Worm (Caenorhabditis elegans) whole organism, midembryonic: Measurements from ENCODE around the gene ugt-65.
A peak's percentile ranks its signal among the peaks of the same experiment; 100 is the strongest.

Experiments
- T22C8.4 ChIP-seq: fragments of 200-800 bp; sonication (Bioruptor generic); IDR thresholded peaks from 2 replicates; pipeline ENCODE4 v1.3.6; 2022; ENCODE audit warnings: missing genetic modification characterization, missing compliant biosample characterization
- cog-1 ChIP-seq: sonication (generic microtip); optimal IDR thresholded peaks from 2 replicates; lab custom pipeline; 2016; ENCODE audit warnings: missing genetic modification characterization, missing compliant biosample characterization
- flt-1 ChIP-seq: fragments of 200-800 bp; sonication (Bioruptor generic); IDR thresholded peaks from 2 replicates; pipeline ENCODE4 v1.3.6; 2022; ENCODE audit warnings: missing genetic modification characterization, missing compliant biosample characterization
- klf-2 ChIP-seq: fragments of 200-800 bp; sonication (Bioruptor generic); conservative IDR thresholded peaks from 2 replicates; pipeline ENCODE4 v1.3.6; 2022; ENCODE audit warnings: missing genetic modification reagents, missing genetic modification characterization, missing compliant biosample characterization
- med-1 ChIP-seq: sonication (generic microtip); optimal IDR thresholded peaks from 2 replicates; lab custom pipeline; 2017; ENCODE audit warnings: missing genetic modification characterization, mild to moderate bottlenecking, missing compliant biosample characterization, antibody characterized with exemption, missing genetic modification reagents; ENCODE audit not compliant: insufficient read depth
- ref-1 ChIP-seq: fragments of 200-800 bp; sonication (Bioruptor generic); conservative IDR thresholded peaks from 2 replicates; pipeline ENCODE4 v1.3.6; 2022; ENCODE audit warnings: missing genetic modification reagents, missing genetic modification characterization, missing compliant biosample characterization
- tab-1 ChIP-seq: fragments of 200-800 bp; sonication (Bioruptor generic); IDR thresholded peaks from 2 replicates; pipeline ENCODE4 v1.3.6; 2022; ENCODE audit warnings: missing genetic modification characterization, missing compliant biosample characterization
- ztf-23 ChIP-seq: fragments of 200-800 bp; sonication (Bioruptor generic); IDR thresholded peaks from 2 replicates; pipeline ENCODE4 v1.3.6; 2022; ENCODE audit warnings: missing genetic modification reagents, missing genetic modification characterization, missing compliant biosample characterization
- ztf-29 ChIP-seq: fragments of 200-800 bp; sonication (Bioruptor generic); IDR thresholded peaks from 2 replicates; pipeline ENCODE4 v1.3.6; 2022; ENCODE audit warnings: missing genetic modification reagents, missing genetic modification characterization, missing compliant biosample characterization

The ugt-65 gene

ce11 chrIV:12420455-12420854 is at the start of gene ugt-65:
ugt-65 (plus strand) TSS chrIV:12420683.
- TF ChIP-seq tab-1 (GFP tag; lab: Robert Waterston, UW), result no peak
- no peak for TF ChIP-seq cog-1 (tag; lab: Kevin White, UChicago)
- TF ChIP-seq klf-2 (GFP tag; lab: Robert Waterston, UW), result no peak
- no peak for TF ChIP-seq ref-1
- no peak for TF ChIP-seq med-1
- no peak for TF ChIP-seq ztf-23 (GFP tag; lab: Robert Waterston, UW)
- no peak for TF ChIP-seq T22C8.4

ce11 chrIV:12371340-12371739 is 49.1 kb upstream of the ugt-65 start:
- TF ChIP-seq flt-1, result no peak

- TF ChIP-seq ref-1 (no peak), ztf-23 (GFP tag; lab: Robert Waterston, UW) (no peak), ztf-29 (GFP tag; lab: Robert Waterston, UW) (no peak), med-1 (no peak), cog-1 (tag; lab: Kevin White, UChicago) (peak; percentile 40), tab-1 (GFP tag; lab: Robert Waterston, UW) (no peak), klf-2 (GFP tag; lab: Robert Waterston, UW) (no peak), flt-1 (0 out of 2 replicates have a peak, but pooled peaks have one; percentile 71), T22C8.4 (no peak)
Measured at ce11 chrIV:12371879-12372278, 48.6 kb upstream of the ugt-65 start, which contains the start of gene wdr-46. wdr-46 (plus strand) TSS chrIV:12372253.

ce11 chrIV:12376021-12376420 is 44.5 kb upstream of the ugt-65 start, which contains the start of gene atz-1:
atz-1 (minus strand) TSS chrIV:12376121.
- TF ChIP-seq ztf-23 (GFP tag; lab: Robert Waterston, UW) (no peak), med-1 (no peak), cog-1 (tag; lab: Kevin White, UChicago) (no peak), T22C8.4 (no peak), flt-1 (no peak), ztf-29 (GFP tag; lab: Robert Waterston, UW) (no peak), klf-2 (GFP tag; lab: Robert Waterston, UW) (no peak), ref-1 (no peak), tab-1 (GFP tag; lab: Robert Waterston, UW) (no peak)

- TF ChIP-seq klf-2 (GFP tag; lab: Robert Waterston, UW) (no peak), ztf-29 (GFP tag; lab: Robert Waterston, UW) (no peak), ref-1 (no peak), ztf-23 (GFP tag; lab: Robert Waterston, UW) (no peak), tab-1 (GFP tag; lab: Robert Waterston, UW) (no peak), T22C8.4 (no peak), cog-1 (tag; lab: Kevin White, UChicago) (no peak), flt-1 (no peak), med-1 (no peak)
Measured at ce11 chrIV:12378919-12379318, 41.6 kb upstream of the ugt-65 start.

- TF ChIP-seq flt-1 (no peak), cog-1 (tag; lab: Kevin White, UChicago) (no peak), ztf-23 (GFP tag; lab: Robert Waterston, UW) (no peak), ztf-29 (GFP tag; lab: Robert Waterston, UW) (no peak), T22C8.4 (no peak), klf-2 (GFP tag; lab: Robert Waterston, UW) (no peak), ref-1 (no peak), med-1 (no peak), tab-1 (GFP tag; lab: Robert Waterston, UW) (no peak)
Measured at ce11 chrIV:12379784-12380183, 40.7 kb upstream of the ugt-65 start, which contains the start of gene thn-1. thn-1 (plus strand) TSS chrIV:12380084.

- no peak for TF ChIP-seq cog-1 (tag; lab: Kevin White, UChicago)
- TF ChIP-seq tab-1 (GFP tag; lab: Robert Waterston, UW), result no peak
- no peak for TF ChIP-seq ztf-23 (GFP tag; lab: Robert Waterston, UW)
- TF ChIP-seq med-1, result no peak
- TF ChIP-seq T22C8.4, result no peak
- no peak for TF ChIP-seq flt-1
- TF ChIP-seq ref-1, result no peak
- TF ChIP-seq klf-2 (GFP tag; lab: Robert Waterston, UW), result no peak
- TF ChIP-seq ztf-29 (GFP tag; lab: Robert Waterston, UW), result no peak
Measured at ce11 chrIV:12382864-12383263, 37.6 kb upstream of the ugt-65 start, which contains the start of gene thn-2. thn-2 (plus strand) TSS chrIV:12383170.

- TF ChIP-seq flt-1 (no peak), med-1 (no peak), ztf-23 (GFP tag; lab: Robert Waterston, UW) (no peak), ref-1 (no peak), cog-1 (tag; lab: Kevin White, UChicago) (no peak), tab-1 (GFP tag; lab: Robert Waterston, UW) (no peak), klf-2 (GFP tag; lab: Robert Waterston, UW) (no peak)
Measured at ce11 chrIV:12385061-12385460, 35.4 kb upstream of the ugt-65 start, which contains the start of gene F28D1.6. F28D1.6 (minus strand) TSS chrIV:12385161.

- TF ChIP-seq cog-1 (tag; lab: Kevin White, UChicago) (no peak), med-1 (no peak), T22C8.4 (no peak), ztf-23 (GFP tag; lab: Robert Waterston, UW) (no peak), flt-1 (no peak), ref-1 (no peak), ztf-29 (GFP tag; lab: Robert Waterston, UW) (no peak), tab-1 (GFP tag; lab: Robert Waterston, UW) (no peak), klf-2 (GFP tag; lab: Robert Waterston, UW) (no peak)
Measured at ce11 chrIV:12389951-12390350, 30.5 kb upstream of the ugt-65 start, which contains the start of gene spe-45. spe-45 (minus strand) TSS chrIV:12390095.

- TF ChIP-seq flt-1 (peak; percentile 87), klf-2 (GFP tag; lab: Robert Waterston, UW) (peak; percentile 64; the same call in 1 of the 2 replicates), ztf-23 (GFP tag; lab: Robert Waterston, UW) (peak; percentile 83), tab-1 (GFP tag; lab: Robert Waterston, UW) (0 out of 2 replicates have a peak, but pooled peaks have one; percentile 43), med-1 (no peak), T22C8.4 (no peak), ztf-29 (GFP tag; lab: Robert Waterston, UW) (0 out of 2 replicates have a peak, but pooled peaks have one; percentile 8), ref-1 (no peak), cog-1 (tag; lab: Kevin White, UChicago) (peak; percentile 60)
Measured at ce11 chrIV:12391003-12391637, 29.4 kb upstream of the ugt-65 start, which contains the start of the genes rps-23 and dpm-3. rps-23 (minus strand) TSS chrIV:12391053. dpm-3 (plus strand) TSS chrIV:12391587.
